Fruit fly (Drosophila melanogaster): Measurements from ENCODE around the gene CG14669.
A peak's percentile ranks its signal among the peaks of the same experiment; 100 is the strongest.

CG14669 gene

dm6 chr3R:5389435-5389834, 24.9 kb upstream of the CG14669 start:
- TF ChIP-seq CG5204 (GFP tag; optimal IDR thresholded peaks at IDR 0.05) (no peak), Mnt (GFP tag; optimal IDR thresholded peaks at IDR 0.05) (no peak), cnc (optimal IDR thresholded peaks at IDR 0.05) (no peak), ovo (GFP tag; optimal IDR thresholded peaks at IDR 0.05) (no peak), CG11617 (GFP tag; optimal IDR thresholded peaks at IDR 0.05) (no peak), tj (GFP tag; optimal IDR thresholded peaks at IDR 0.05) (no peak), CG1620 (GFP tag; optimal IDR thresholded peaks at IDR 0.05) (no peak), Clk (GFP tag; optimal IDR thresholded peaks at IDR 0.05) (no peak)

dm6 chr3R:5390095-5390663, 24.1 kb upstream of the CG14669 start:
- no peak for TF ChIP-seq CG5204 (GFP tag; optimal IDR thresholded peaks at IDR 0.05)

- TF ChIP-seq CG1620 (GFP tag; optimal IDR thresholded peaks at IDR 0.05) (no peak), CG11617 (GFP tag; optimal IDR thresholded peaks at IDR 0.05) (no peak), Crg-1 (GFP tag; optimal IDR thresholded peaks at IDR 0.05) (no peak), CG14711 (tag; optimal IDR thresholded peaks at IDR 0.05) (no peak), Mnt (GFP tag; optimal IDR thresholded peaks at IDR 0.05) (no peak), Hr96 (GFP tag; optimal IDR thresholded peaks at IDR 0.05) (no peak), ovo (GFP tag; optimal IDR thresholded peaks at IDR 0.05) (no peak), pad (GFP tag; optimal IDR thresholded peaks at IDR 0.05) (no peak), cic (GFP tag; optimal IDR thresholded peaks at IDR 0.05) (no peak), tj (GFP tag; optimal IDR thresholded peaks at IDR 0.05) (no peak), Clk (GFP tag; optimal IDR thresholded peaks at IDR 0.05) (no peak), CG7101 (tag; optimal IDR thresholded peaks at IDR 0.05) (no peak)
These were observed 22.3 kb upstream of the CG14669 start for dm6 chr3R:5392033-5392432.

dm6 chr3R:5392621-5393020, 21.7 kb upstream of the CG14669 start, which contains the start of gene kkv:
TSS of gene kkv (minus strand) at chr3R:5392866.
- TF ChIP-seq CG7045 (GFP tag; optimal IDR thresholded peaks at IDR 0.05) = no peak
- TF ChIP-seq ovo (GFP tag; optimal IDR thresholded peaks at IDR 0.05) = no peak
- TF ChIP-seq toe (GFP tag; optimal IDR thresholded peaks at IDR 0.05) = no peak
- TF ChIP-seq CG33017 (tag; optimal IDR thresholded peaks at IDR 0.05) = no peak
- no peak for TF ChIP-seq kay (GFP tag; ENCODE audit: borderline replicate concordance)
- no peak for TF ChIP-seq cic (GFP tag; optimal IDR thresholded peaks at IDR 0.05)
- TF ChIP-seq CG7101 (tag; optimal IDR thresholded peaks at IDR 0.05) = no peak
- no peak for TF ChIP-seq tj (GFP tag; optimal IDR thresholded peaks at IDR 0.05)
- no peak for TF ChIP-seq Clk (GFP tag; optimal IDR thresholded peaks at IDR 0.05)
- TF ChIP-seq Hr96 (GFP tag; optimal IDR thresholded peaks at IDR 0.05) = no peak
- no peak for TF ChIP-seq CG11617 (GFP tag; optimal IDR thresholded peaks at IDR 0.05)
- no peak for TF ChIP-seq Crg-1 (GFP tag; optimal IDR thresholded peaks at IDR 0.05)
- no peak for TF ChIP-seq CG5204 (GFP tag; optimal IDR thresholded peaks at IDR 0.05)
- no peak for TF ChIP-seq bab1 (GFP tag; optimal IDR thresholded peaks at IDR 0.05)

- TF ChIP-seq cnc (optimal IDR thresholded peaks at IDR 0.05) = no peak
- no peak for TF ChIP-seq tj (GFP tag; optimal IDR thresholded peaks at IDR 0.05)
- no peak for TF ChIP-seq toe (GFP tag; optimal IDR thresholded peaks at IDR 0.05)
- no peak for TF ChIP-seq CG1620 (GFP tag; optimal IDR thresholded peaks at IDR 0.05)
- no peak for TF ChIP-seq CG5204 (GFP tag; optimal IDR thresholded peaks at IDR 0.05)
- no peak for TF ChIP-seq CG11617 (GFP tag; optimal IDR thresholded peaks at IDR 0.05)
- no peak for TF ChIP-seq cic (GFP tag; optimal IDR thresholded peaks at IDR 0.05)
- no peak for TF ChIP-seq CG33017 (tag; optimal IDR thresholded peaks at IDR 0.05)
- TF ChIP-seq CG14711 (tag; optimal IDR thresholded peaks at IDR 0.05) = no peak
- TF ChIP-seq Clk (GFP tag; optimal IDR thresholded peaks at IDR 0.05) = no peak
- TF ChIP-seq pad (GFP tag; optimal IDR thresholded peaks at IDR 0.05) = peak; percentile 6
- TF ChIP-seq Mnt (GFP tag; optimal IDR thresholded peaks at IDR 0.05) = no peak
- TF ChIP-seq bab1 (GFP tag; optimal IDR thresholded peaks at IDR 0.05) = peak; percentile 56
- no peak for TF ChIP-seq CG12768 (GFP tag; optimal IDR thresholded peaks at IDR 0.05)
- no peak for TF ChIP-seq Hr96 (GFP tag; optimal IDR thresholded peaks at IDR 0.05)
- no peak for TF ChIP-seq CG7101 (tag; optimal IDR thresholded peaks at IDR 0.05)
These were observed 20.5 kb upstream of the CG14669 start, which contains the start of gene CG1172 for dm6 chr3R:5393742-5394391. TSS of gene CG1172 (plus strand) at chr3R:5393922.

dm6 chr3R:5395210-5395609, 19.1 kb upstream of the CG14669 start:
- peak; percentile 63 for TF ChIP-seq cic (GFP tag; optimal IDR thresholded peaks at IDR 0.05)
- no peak for TF ChIP-seq cnc (optimal IDR thresholded peaks at IDR 0.05)

dm6 chr3R:5399096-5399495, 15.2 kb upstream of the CG14669 start, which contains the start of gene Or83a:
TSS of gene Or83a (minus strand) at chr3R:5399196.
- no peak for TF ChIP-seq Hr96 (GFP tag; optimal IDR thresholded peaks at IDR 0.05)

- no peak for TF ChIP-seq CG5204 (GFP tag; optimal IDR thresholded peaks at IDR 0.05)
- TF ChIP-seq CG11617 (GFP tag; optimal IDR thresholded peaks at IDR 0.05) = no peak
- no peak for TF ChIP-seq Crg-1 (GFP tag; optimal IDR thresholded peaks at IDR 0.05)
- no peak for TF ChIP-seq Clk (GFP tag; optimal IDR thresholded peaks at IDR 0.05)
- TF ChIP-seq CG12768 (GFP tag; optimal IDR thresholded peaks at IDR 0.05) = no peak
- TF ChIP-seq bab1 (GFP tag; optimal IDR thresholded peaks at IDR 0.05) = no peak
- no peak for TF ChIP-seq CG7045 (GFP tag; optimal IDR thresholded peaks at IDR 0.05)
- TF ChIP-seq CG7101 (tag; optimal IDR thresholded peaks at IDR 0.05) = no peak
- TF ChIP-seq Mnt (GFP tag; optimal IDR thresholded peaks at IDR 0.05) = no peak
- no peak for TF ChIP-seq cnc (optimal IDR thresholded peaks at IDR 0.05)
- TF ChIP-seq toe (GFP tag; optimal IDR thresholded peaks at IDR 0.05) = no peak
- TF ChIP-seq cic (GFP tag; optimal IDR thresholded peaks at IDR 0.05) = no peak
- TF ChIP-seq Hr96 (GFP tag; optimal IDR thresholded peaks at IDR 0.05) = no peak
- TF ChIP-seq kay (GFP tag; ENCODE audit: borderline replicate concordance) = no peak
These were observed 10.4 kb upstream of the CG14669 start, which contains the start of gene CG2663 for dm6 chr3R:5403963-5404362. TSS of gene CG2663 (minus strand) at chr3R:5404135.
